Worm (Caenorhabditis elegans): ENCODE measurements around the gene F25E5.2.
A peak's percentile ranks its signal among the peaks of the same experiment; 100 is the strongest.

Gene F25E5.2

ce11 chrV:7436509-7436908, 18.6 kb upstream of the F25E5.2 start:
- TF ChIP-seq let-526 (GFP tag; IDR thresholded peaks at IDR 0.05) (no peak), Y53G8AR.9 (GFP tag; conservative IDR thresholded peaks at IDR 0.05) (0 out of 2 replicates have a peak, but pooled peaks have one; percentile 25)

ce11 chrV:7436911-7437310, 18.2 kb upstream of the F25E5.2 start:
- TF ChIP-seq lin-26 (GFP tag; IDR thresholded peaks at IDR 0.05) = peak; percentile 9; the same call in 1 of the 2 replicates
- TF ChIP-seq Y53G8AR.9 (GFP tag; conservative IDR thresholded peaks at IDR 0.05) = peak; percentile 34; the same call in 1 of the 2 replicates
- TF ChIP-seq T26A5.8 (tag; optimal IDR thresholded peaks at IDR 0.05) = no peak
- TF ChIP-seq egl-18 (GFP tag; IDR thresholded peaks at IDR 0.05) = no peak
- no peak for TF ChIP-seq ztf-18 (tag; optimal IDR thresholded peaks at IDR 0.05)
- TF ChIP-seq egrh-3 (GFP tag; IDR thresholded peaks at IDR 0.05) = no peak
- TF ChIP-seq lin-54 (GFP tag; optimal IDR thresholded peaks at IDR 0.05) = no peak
- TF ChIP-seq cebp-1 (GFP tag; IDR thresholded peaks at IDR 0.05) = 0 out of 2 replicates have a peak, but pooled peaks have one; percentile 21
- TF ChIP-seq cebp-1 (tag; optimal IDR thresholded peaks at IDR 0.05) = no peak
- TF ChIP-seq Y95B8A.8 (GFP tag; IDR thresholded peaks at IDR 0.05) = no peak
- no peak for TF ChIP-seq Y53F4B.3 (GFP tag; IDR thresholded peaks at IDR 0.05)
- peak; percentile 65 for TF ChIP-seq ZK185.1 (tag; optimal IDR thresholded peaks at IDR 0.05; ENCODE audit: poor library complexity, severe bottlenecking)
- TF ChIP-seq nhr-90 (tag; optimal IDR thresholded peaks at IDR 0.05) = no peak
- no peak for TF ChIP-seq F23B12.7 (tag; optimal IDR thresholded peaks at IDR 0.05; ENCODE audit: insufficient read depth)
- no peak for TF ChIP-seq rcor-1 (GFP tag; IDR thresholded peaks at IDR 0.05)
- TF ChIP-seq ama-1 (optimal IDR thresholded peaks at IDR 0.05) = peak; percentile 74
- TF ChIP-seq ama-1 (GFP tag; optimal IDR thresholded peaks at IDR 0.05) = no peak
- peak; percentile 32 for TF ChIP-seq chd-7 (tag; optimal IDR thresholded peaks at IDR 0.05)
- peak; percentile 4 for TF ChIP-seq somi-1 (GFP tag; optimal IDR thresholded peaks at IDR 0.05)
- no peak for TF ChIP-seq ztf-3 (GFP tag; optimal IDR thresholded peaks at IDR 0.05)
- TF ChIP-seq die-1 (tag; optimal IDR thresholded peaks at IDR 0.05) = peak; percentile 19
- no peak for TF ChIP-seq ccch-3 (GFP tag; optimal IDR thresholded peaks at IDR 0.05)
- no peak for TF ChIP-seq aptf-3 (GFP tag; IDR thresholded peaks at IDR 0.05)
- no peak for TF ChIP-seq mel-28 (tag; optimal IDR thresholded peaks at IDR 0.05; ENCODE audit: borderline replicate concordance)
- peak; percentile 12 for TF ChIP-seq fkh-3 (tag; optimal IDR thresholded peaks at IDR 0.05)
- 0 out of 2 replicates have a peak, but pooled peaks have one; percentile 24 for TF ChIP-seq madf-3 (GFP tag; IDR thresholded peaks at IDR 0.05)
- 0 out of 2 replicates have a peak, but pooled peaks have one; percentile 32 for TF ChIP-seq madf-6 (GFP tag; IDR thresholded peaks at IDR 0.05)
- TF ChIP-seq Y56A3A.18 (GFP tag; IDR thresholded peaks at IDR 0.05) = no peak

ce11 chrV:7437538-7437937, 17.6 kb upstream of the F25E5.2 start, which contains the start of gene F25E5.9:
Gene F25E5.9 (minus strand): TSS chrV:7437919.
- TF ChIP-seq mcd-1 (GFP tag; IDR thresholded peaks at IDR 0.05) (peak; percentile 18; the same call in 1 of the 2 replicates), K11D2.4 (GFP tag; IDR thresholded peaks at IDR 0.05) (0 out of 2 replicates have a peak, but pooled peaks have one; percentile 16), F52B5.7 (tag; optimal IDR thresholded peaks at IDR 0.05) (peak; percentile 10), bed-2 (GFP tag; IDR thresholded peaks at IDR 0.05) (no peak), nfya-1 (tag; optimal IDR thresholded peaks at IDR 0.05; ENCODE audit: borderline replicate concordance, insufficient read depth) (no peak), F10E7.11 (tag; optimal IDR thresholded peaks at IDR 0.05) (peak; percentile 63), sea-2 (GFP tag; IDR thresholded peaks at IDR 0.05) (no peak), ekl-4 (GFP tag; IDR thresholded peaks at IDR 0.05) (no peak; the same call in 1 of the 2 replicates)
